Fruit fly (Drosophila melanogaster) whole organism, embryonic: ENCODE results near the gene Ugt37A2.

Experiments used
- Abd-B ChIP-seq: fragments of 200-800 bp; sonication (Bioruptor generic); optimal IDR thresholded peaks from 2 replicates; lab custom pipeline; 2018; ENCODE audit warnings: missing biosample characterization, mild to moderate bottlenecking, missing genetic modification characterization, moderate library complexity
- B-H1 ChIP-seq: fragments of 200-800 bp; sonication (Bioruptor generic); IDR thresholded peaks from 3 replicates; pipeline ENCODE4 v1.3.6; 2022; ENCODE audit warnings: missing biosample characterization, missing genetic modification characterization
- CG11085 ChIP-seq: fragments of 200-800 bp; sonication (Bioruptor generic); IDR thresholded peaks from 2 replicates; pipeline ENCODE4 v1.3.6; 2022; ENCODE audit warnings: missing biosample characterization, missing genetic modification characterization
- CG12391 ChIP-seq: fragments of 200-800 bp; sonication (Bioruptor generic); optimal IDR thresholded peaks from 3 replicates; lab custom pipeline; 2018; ENCODE audit warnings: missing biosample characterization, mild to moderate bottlenecking, missing genetic modification characterization, moderate library complexity
- CG12769 ChIP-seq: fragments of 200-800 bp; sonication (Bioruptor generic); optimal IDR thresholded peaks from 2 replicates; lab custom pipeline; 2019; ENCODE audit warnings: missing biosample characterization, mild to moderate bottlenecking, missing genetic modification characterization, moderate library complexity
- CG13296 ChIP-seq: fragments of 200-800 bp; sonication (Bioruptor generic); optimal IDR thresholded peaks from 3 replicates; lab custom pipeline; 2018; ENCODE audit warnings: missing biosample characterization, mild to moderate bottlenecking, missing genetic modification characterization
- CG13624 ChIP-seq: fragments of 200-800 bp; sonication (Bioruptor generic); optimal IDR thresholded peaks from 2 replicates; lab custom pipeline; 2016; ENCODE audit warnings: missing biosample characterization, missing genetic modification characterization
- CG14860 ChIP-seq: fragments of 200-800 bp; sonication (Bioruptor generic); IDR thresholded peaks from 3 replicates; pipeline ENCODE4 v1.3.6; 2022; ENCODE audit warnings: missing biosample characterization, missing genetic modification characterization; ENCODE audit not compliant: partially characterized antibody
- CG15269 ChIP-seq: fragments of 200-800 bp; sonication (Bioruptor generic); optimal IDR thresholded peaks from 2 replicates; lab custom pipeline; 2018; ENCODE audit warnings: missing biosample characterization, mild to moderate bottlenecking, missing genetic modification characterization, moderate library complexity
- CG1529 ChIP-seq: fragments of 200-800 bp; sonication (Bioruptor generic); optimal IDR thresholded peaks from 3 replicates; lab custom pipeline; 2018; ENCODE audit warnings: missing biosample characterization, missing genetic modification characterization
- CG15601 ChIP-seq: fragments of 200-800 bp; sonication (Bioruptor generic); optimal IDR thresholded peaks from 3 replicates; lab custom pipeline; 2019; ENCODE audit warnings: missing biosample characterization, mild to moderate bottlenecking, missing genetic modification characterization, moderate library complexity
- CG18262 ChIP-seq: fragments of 200-800 bp; optimal IDR thresholded peaks from 3 replicates; lab custom pipeline; 2019; ENCODE audit warnings: missing biosample characterization, mild to moderate bottlenecking, missing genetic modification characterization, moderate library complexity
- CG18619 ChIP-seq: fragments of 200-800 bp; sonication (Bioruptor generic); optimal IDR thresholded peaks from 3 replicates; lab custom pipeline; 2017; ENCODE audit warnings: missing biosample characterization, mild to moderate bottlenecking, missing genetic modification characterization
- CG2116 ChIP-seq: fragments of 200-800 bp; sonication (Bioruptor generic); optimal IDR thresholded peaks from 3 replicates; lab custom pipeline; 2018; ENCODE audit warnings: missing biosample characterization, mild to moderate bottlenecking, missing genetic modification characterization
- CG2199 ChIP-seq: fragments of 200-800 bp; sonication (Bioruptor generic); IDR thresholded peaks from 3 replicates; pipeline ENCODE4 v1.3.6; 2022; ENCODE audit warnings: missing biosample characterization, missing genetic modification characterization
- CG30020 ChIP-seq: fragments of 200-800 bp; optimal IDR thresholded peaks from 2 replicates; lab custom pipeline; 2019; ENCODE audit warnings: missing biosample characterization, mild to moderate bottlenecking, missing genetic modification characterization, moderate library complexity
- CG4282 ChIP-seq: fragments of 200-800 bp; sonication (Bioruptor generic); optimal IDR thresholded peaks from 2 replicates; lab custom pipeline; 2016; ENCODE audit warnings: missing biosample characterization, missing genetic modification characterization
- CG4404 ChIP-seq: fragments of 200-800 bp; sonication (Bioruptor generic); IDR thresholded peaks from 2 replicates; pipeline ENCODE4 v1.3.6; 2022; ENCODE audit warnings: missing biosample characterization, missing genetic modification characterization
- CG4617 ChIP-seq: fragments of 200-800 bp; sonication (Bioruptor generic); optimal IDR thresholded peaks from 3 replicates; lab custom pipeline; 2016; ENCODE audit warnings: missing biosample characterization, missing genetic modification characterization, borderline replicate concordance
- CG6175 ChIP-seq: fragments of 200-800 bp; sonication (Bioruptor generic); IDR thresholded peaks from 3 replicates; pipeline ENCODE4 v1.3.6; 2022; ENCODE audit warnings: missing biosample characterization, missing genetic modification characterization
- CG6854 ChIP-seq: fragments of 200-800 bp; sonication (Bioruptor generic); optimal IDR thresholded peaks from 3 replicates; lab custom pipeline; 2017; ENCODE audit warnings: missing biosample characterization, mild to moderate bottlenecking, missing genetic modification characterization
- CG7987 ChIP-seq: fragments of 200-800 bp; sonication (Bioruptor generic); optimal IDR thresholded peaks from 2 replicates; lab custom pipeline; 2018; ENCODE audit warnings: missing biosample characterization, mild to moderate bottlenecking, missing genetic modification characterization, moderate library complexity
- CG8281 ChIP-seq: fragments of 200-800 bp; sonication (Bioruptor generic); optimal IDR thresholded peaks from 2 replicates; lab custom pipeline; 2018; ENCODE audit warnings: missing biosample characterization, mild to moderate bottlenecking, missing genetic modification characterization, moderate library complexity
- CG9437 ChIP-seq: fragments of 200-800 bp; sonication (Bioruptor generic); optimal IDR thresholded peaks from 2 replicates; lab custom pipeline; 2018; ENCODE audit warnings: missing biosample characterization, mild to moderate bottlenecking, missing genetic modification characterization
- CG9817 ChIP-seq: fragments of 200-800 bp; sonication (Bioruptor generic); optimal IDR thresholded peaks from 2 replicates; lab custom pipeline; 2018; ENCODE audit warnings: missing biosample characterization, mild to moderate bottlenecking, missing genetic modification characterization, moderate library complexity
- Mad ChIP-seq: fragments of 200-800 bp; sonication (Bioruptor generic); optimal IDR thresholded peaks from 2 replicates; lab custom pipeline; 2016; ENCODE audit warnings: missing biosample characterization, missing genetic modification characterization
- Med ChIP-seq: fragments of 200-800 bp; sonication (Bioruptor generic); peaks from one replicate; lab custom pipeline; 2016; ENCODE audit warnings: missing biosample characterization, missing genetic modification characterization, mild to moderate bottlenecking, inconsistent platforms, moderate library complexity
- NFAT ChIP-seq: fragments of 200-800 bp; sonication (Bioruptor generic); IDR thresholded peaks from 2 replicates; pipeline ENCODE4 v1.3.6; 2022; ENCODE audit warnings: missing biosample characterization, missing genetic modification characterization
- Oaz ChIP-seq: fragments of 200-800 bp; sonication (Bioruptor generic); IDR thresholded peaks from 2 replicates; pipeline ENCODE4 v1.3.6; 2022; ENCODE audit warnings: missing biosample characterization, missing genetic modification characterization
- Rfx ChIP-seq: fragments of 200-800 bp; sonication (Bioruptor generic); IDR thresholded peaks from 2 replicates; pipeline ENCODE4 v1.3.6; 2022; ENCODE audit warnings: missing biosample characterization, missing genetic modification characterization
- Spps ChIP-seq: fragments of 200-800 bp; sonication (Bioruptor generic); optimal IDR thresholded peaks from 2 replicates; lab custom pipeline; 2018; ENCODE audit warnings: missing biosample characterization, mild to moderate bottlenecking, missing genetic modification characterization
- Stat92E ChIP-seq, 3 experiments: fragments of >200 bp in 2 of 3; fragments of 200-800 bp in 1 of 3; sonication (Bioruptor generic) in 1 of 3; optimal IDR thresholded peaks; 2 replicates each; lab custom pipeline; 2017 to 2019; ENCODE audit warnings: missing biosample characterization in 3 of 3, missing genetic modification characterization in 3 of 3, mild to moderate bottlenecking in 1 of 3, moderate library complexity in 1 of 3
- Xrp1 ChIP-seq: fragments of 200-800 bp; sonication (Bioruptor generic); IDR thresholded peaks from 2 replicates; pipeline ENCODE4 v1.3.6; 2022; ENCODE audit warnings: missing biosample characterization, missing genetic modification characterization
- ap ChIP-seq: fragments of 200-800 bp; sonication (Bioruptor generic); IDR thresholded peaks from 2 replicates; pipeline ENCODE4 v1.3.6; 2022; ENCODE audit warnings: missing biosample characterization, missing genetic modification characterization
- bab2 ChIP-seq: fragments of 200-800 bp; sonication (Bioruptor generic); optimal IDR thresholded peaks from 2 replicates; lab custom pipeline; 2016; ENCODE audit warnings: missing biosample characterization, missing genetic modification characterization
- br ChIP-seq: fragments of >200 bp; optimal IDR thresholded peaks from 2 replicates; lab custom pipeline; 2017
- cg ChIP-seq: fragments of 200-800 bp; sonication (Bioruptor generic); optimal IDR thresholded peaks from 3 replicates; lab custom pipeline; 2019; ENCODE audit warnings: missing biosample characterization, mild to moderate bottlenecking, missing genetic modification characterization, moderate library complexity
- crp ChIP-seq, 2 experiments: fragments of 200-800 bp; sonication (Bioruptor generic); optimal IDR thresholded peaks; 2 replicates in 1 of 2; 3 replicates in 1 of 2; lab custom pipeline; 2017; ENCODE audit warnings: missing biosample characterization in 2 of 2, missing genetic modification characterization in 2 of 2, mild to moderate bottlenecking in 1 of 2, moderate library complexity in 1 of 2
- dm ChIP-seq: fragments of 200-800 bp; sonication (Bioruptor generic); optimal IDR thresholded peaks from 3 replicates; lab custom pipeline; 2016; ENCODE audit warnings: missing biosample characterization, missing genetic modification characterization
- dmrt99B ChIP-seq: fragments of 200-800 bp; sonication (Bioruptor generic); optimal IDR thresholded peaks from 2 replicates; lab custom pipeline; 2018; ENCODE audit warnings: missing biosample characterization, mild to moderate bottlenecking, missing genetic modification characterization, moderate library complexity
- fru ChIP-seq: fragments of >200 bp; optimal IDR thresholded peaks from 2 replicates; lab custom pipeline; 2017
- her ChIP-seq: fragments of 200-800 bp; sonication (Bioruptor generic); optimal IDR thresholded peaks from 2 replicates; lab custom pipeline; 2016; ENCODE audit warnings: missing biosample characterization, missing genetic modification characterization
- lola ChIP-seq, 3 experiments: fragments of >200 bp in 2 of 3; fragments of 200-800 bp in 1 of 3; sonication (Bioruptor generic) in 1 of 3; optimal IDR thresholded peaks; 2 replicates each; lab custom pipeline; 2017 to 2019; ENCODE audit warnings: missing biosample characterization in 3 of 3, missing genetic modification characterization in 3 of 3, mild to moderate bottlenecking in 1 of 3, moderate library complexity in 1 of 3
- mam ChIP-seq: fragments of 200-800 bp; sonication (Bioruptor generic); optimal IDR thresholded peaks from 3 replicates; lab custom pipeline; 2016; ENCODE audit warnings: missing biosample characterization, missing genetic modification characterization
- mld ChIP-seq: fragments of 200-800 bp; sonication (Bioruptor generic); IDR thresholded peaks from 3 replicates; pipeline ENCODE4 v1.3.6; 2022; ENCODE audit warnings: missing biosample characterization, missing genetic modification characterization; ENCODE audit not compliant: partially characterized antibody
- odd ChIP-seq: fragments of 200-800 bp; sonication (Bioruptor generic); optimal IDR thresholded peaks from 2 replicates; lab custom pipeline; 2017; ENCODE audit warnings: missing biosample characterization, mild to moderate bottlenecking, missing genetic modification characterization
- pnt ChIP-seq: fragments of 200-800 bp; sonication (Bioruptor generic); optimal IDR thresholded peaks from 3 replicates; lab custom pipeline; 2016; ENCODE audit warnings: missing biosample characterization, missing genetic modification characterization
- ranshi ChIP-seq: fragments of 200-800 bp; sonication (Bioruptor generic); IDR thresholded peaks from 2 replicates; pipeline ENCODE4 v1.3.6; 2022; ENCODE audit warnings: missing biosample characterization, missing genetic modification characterization
- stc ChIP-seq: fragments of 200-800 bp; sonication (Bioruptor generic); IDR thresholded peaks from 2 replicates; pipeline ENCODE4 v1.3.6; 2022; ENCODE audit warnings: missing biosample characterization, missing genetic modification characterization
- unpg ChIP-seq: fragments of 200-800 bp; sonication (Bioruptor generic); optimal IDR thresholded peaks from 3 replicates; lab custom pipeline; 2018; ENCODE audit warnings: missing biosample characterization, mild to moderate bottlenecking, missing genetic modification characterization, moderate library complexity
- vnd ChIP-seq: fragments of 200-800 bp; sonication (Bioruptor generic); IDR thresholded peaks from 3 replicates; pipeline ENCODE4 v1.3.6; 2022; ENCODE audit warnings: missing biosample characterization, missing genetic modification characterization; ENCODE audit not compliant: partially characterized antibody

The Ugt37A2 gene

dm6 chr3R:12697571-12698039, 41.8 kb upstream of the Ugt37A2 start (continued):
- TF ChIP-seq ranshi (GFP tag; lab: Robert Waterston, UW) (no peak; the same call in 1 of the 2 replicates), CG2116 (GFP tag; lab: Kevin White, UChicago) (peak; percentile 70), her (GFP tag; lab: Kevin White, UChicago) (no peak), CG4282 (GFP tag; lab: Kevin White, UChicago) (no peak), CG9817 (tag; lab: Kevin White, UChicago) (no peak), Rfx (GFP tag; lab: Robert Waterston, UW) (no peak), br (lab: Kevin White, UChicago) (no peak), NFAT (GFP tag; lab: Robert Waterston, UW) (no peak), Abd-B (GFP tag; lab: Kevin White, UChicago) (no peak), B-H1 (GFP tag; lab: Robert Waterston, UW) (no peak), Spps (no peak), CG30020 (peak; percentile 48), CG2199 (GFP tag; lab: Robert Waterston, UW) (no peak), stc (no peak), CG7987 (no peak), CG18262 (tag; lab: Kevin White, UChicago) (peak; percentile 5), dmrt99B (tag; lab: Kevin White, UChicago) (no peak), ap (GFP tag; lab: Robert Waterston, UW) (no peak), vnd (GFP tag; lab: Robert Waterston, UW) (peak; percentile 48; the same call in 1 of the 3 replicates), CG8281 (no peak), CG12391 (tag; lab: Kevin White, UChicago) (peak; percentile 42), CG6175 (GFP tag; lab: Robert Waterston, UW) (no peak), CG15269 (tag; lab: Kevin White, UChicago) (no peak), CG1529 (GFP tag; lab: Kevin White, UChicago) (no peak), CG9437 (no peak), CG13624 (GFP tag; lab: Kevin White, UChicago) (no peak), crp (GFP tag; optimal IDR thresholded peaks at IDR 0.05; lab: Kevin White, UChicago) (no peak), CG18619 (GFP tag; lab: Kevin White, UChicago) (no peak), CG13296 (GFP tag; lab: Kevin White, UChicago) (no peak), pnt (GFP tag; lab: Kevin White, UChicago) (no peak), Oaz (GFP tag; lab: Robert Waterston, UW) (no peak), bab2 (GFP tag; lab: Kevin White, UChicago) (no peak), mld (GFP tag; lab: Robert Waterston, UW) (no peak), CG6854 (no peak), CG4617 (GFP tag; lab: Kevin White, UChicago) (peak; percentile 12), unpg (GFP tag; lab: Kevin White, UChicago) (no peak), fru (lab: Kevin White, UChicago) (no peak), Med (GFP tag; lab: Kevin White, UChicago) (peak; percentile 83), CG12769 (tag; lab: Kevin White, UChicago) (no peak), CG4404 (no peak), mam (GFP tag; lab: Kevin White, UChicago) (no peak), Xrp1 (GFP tag; lab: Robert Waterston, UW) (no peak), CG15601 (tag; lab: Kevin White, UChicago) (peak; percentile 40), CG11085 (GFP tag; lab: Robert Waterston, UW) (no peak), lola (GFP tag; optimal IDR thresholded peaks at IDR 0.05; lab: Kevin White, UChicago) (no peak), odd (GFP tag; lab: Kevin White, UChicago) (no peak), CG14860 (GFP tag; lab: Robert Waterston, UW) (peak; percentile 46; the same call in 2 of the 3 replicates), Mad (GFP tag; lab: Kevin White, UChicago) (peak; percentile 1), Stat92E (GFP tag; optimal IDR thresholded peaks at IDR 0.05; lab: Kevin White, UChicago) (peak in 1 of 3 experiments; percentile 51), dm (no peak), cg (GFP tag; lab: Kevin White, UChicago) (no peak)
